Fruit fly (Drosophila melanogaster): ENCODE results near the gene Muc68D.

DNA sequence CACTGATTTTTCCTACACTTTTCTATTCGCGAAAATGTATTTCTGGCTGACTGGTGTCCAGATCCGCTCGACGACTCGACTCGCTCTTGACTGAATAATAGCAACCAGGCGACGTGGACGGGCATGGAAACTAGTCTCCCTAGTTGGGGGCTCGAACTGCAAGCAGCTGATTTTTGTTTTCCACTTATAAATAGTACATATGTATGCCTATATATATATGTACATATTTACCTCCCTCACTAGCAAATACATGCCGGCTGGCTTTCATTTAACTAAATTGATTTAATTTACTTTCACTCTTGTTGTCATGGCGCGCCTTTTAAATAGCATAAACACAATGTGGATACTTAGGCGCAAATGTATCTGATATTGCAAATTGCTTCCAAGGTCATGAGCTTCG lies 28.8 kb upstream of the Muc68D start, which contains the start of gene Gcat:
- TF ChIP-seq usp (GFP tag; optimal IDR thresholded peaks at IDR 0.05) (no peak), Jra (GFP tag; optimal IDR thresholded peaks at IDR 0.05) (no peak), dmrt93B (GFP tag; optimal IDR thresholded peaks at IDR 0.05) (no peak), lola (GFP tag; optimal IDR thresholded peaks at IDR 0.05) (no peak), br (GFP tag; optimal IDR thresholded peaks at IDR 0.05) (no peak), Hr78 (GFP tag; optimal IDR thresholded peaks at IDR 0.05) (no peak), ey (GFP tag; optimal IDR thresholded peaks at IDR 0.05) (no peak), Abd-B (GFP tag; optimal IDR thresholded peaks at IDR 0.05) (no peak), GATAd (GFP tag; optimal IDR thresholded peaks at IDR 0.05) (no peak), psq (GFP tag; optimal IDR thresholded peaks at IDR 0.05) (no peak), rgr (GFP tag; optimal IDR thresholded peaks at IDR 0.05) (no peak), CrebA (GFP tag; optimal IDR thresholded peaks at IDR 0.05; ENCODE audit: borderline replicate concordance) (no peak), HLH106 (tag; optimal IDR thresholded peaks at IDR 0.05) (no peak)
